In genomic region chr3L:1380959-1381358, dm6 we compare ENCODE assay signal across 4 fruit fly cellular contexts.
TF ChIP-seq lines count a peak whose summit lies in the region.

No protein-coding gene starts in this region.

- TF ChIP-seq CTCF in whole organism, embryonic (GFP tag; optimal IDR thresholded peaks at IDR 0.05; lab: Kevin White, UChicago), result no peak

TF ChIP-seq in whole organism, adult, 20 proteins besides CTCF, POLR2A, EP300 and RAD21:
- no peak for TF ChIP-seq CG1620 (GFP tag; optimal IDR thresholded peaks at IDR 0.05; lab: Kevin White, UChicago)
- TF ChIP-seq tj (GFP tag; optimal IDR thresholded peaks at IDR 0.05; lab: Kevin White, UChicago), result peak; percentile 22
- no peak for TF ChIP-seq Hr96 (GFP tag; optimal IDR thresholded peaks at IDR 0.05; lab: Kevin White, UChicago)
- TF ChIP-seq CG14711 (tag; optimal IDR thresholded peaks at IDR 0.05; lab: Kevin White, UChicago), result no peak
- no peak for TF ChIP-seq CG33017 (tag; optimal IDR thresholded peaks at IDR 0.05; lab: Kevin White, UChicago)
- no peak for TF ChIP-seq cnc (optimal IDR thresholded peaks at IDR 0.05; lab: Kevin White, UChicago)
- no peak for TF ChIP-seq Clk (GFP tag; optimal IDR thresholded peaks at IDR 0.05; lab: Kevin White, UChicago)

TF ChIP-seq in whole organism, embryonic, 481 proteins besides CTCF, POLR2A, EP300 and RAD21:
- TF ChIP-seq CG2875 (GFP tag; optimal IDR thresholded peaks at IDR 0.05; lab: Kevin White, UChicago) (no peak), CG10321 (GFP tag; IDR thresholded peaks at IDR 0.05; lab: Robert Waterston, UW) (peak; percentile 90), CG18764 (GFP tag; optimal IDR thresholded peaks at IDR 0.05; lab: Kevin White, UChicago) (no peak), her (GFP tag; optimal IDR thresholded peaks at IDR 0.05; lab: Kevin White, UChicago) (no peak), CG1832 (GFP tag; optimal IDR thresholded peaks at IDR 0.05; lab: Kevin White, UChicago) (peak; percentile 49), hth (optimal IDR thresholded peaks at IDR 0.05; lab: Kevin White, UChicago) (no peak), crol (GFP tag; IDR thresholded peaks at IDR 0.05; lab: Robert Waterston, UW) (peak; percentile 71; the same call in 1 of the 2 replicates), nom (GFP tag; optimal IDR thresholded peaks at IDR 0.05; lab: Kevin White, UChicago) (peak; percentile 72), Med (GFP tag; lab: Kevin White, UChicago) (peak; percentile 24), pros (GFP tag; optimal IDR thresholded peaks at IDR 0.05; lab: Kevin White, UChicago) (peak; percentile 10), bsh (GFP tag; optimal IDR thresholded peaks at IDR 0.05; lab: Kevin White, UChicago) (peak in 1 of 2 experiments; percentile 30), CG12391 (tag; optimal IDR thresholded peaks at IDR 0.05; lab: Kevin White, UChicago) (no peak), chn (GFP tag; optimal IDR thresholded peaks at IDR 0.05; lab: Kevin White, UChicago) (no peak), Ada2b (GFP tag; IDR thresholded peaks at IDR 0.05; lab: Robert Waterston, UW) (no peak), cato (GFP tag; optimal IDR thresholded peaks at IDR 0.05; lab: Kevin White, UChicago; ENCODE audit: borderline replicate concordance) (no peak)

TF ChIP-seq in whole organism, prepupa, 60 proteins besides CTCF, POLR2A, EP300 and RAD21 (continues in another document):
- TF ChIP-seq fd85E (GFP tag; optimal IDR thresholded peaks at IDR 0.05; lab: Kevin White, UChicago), result no peak
- TF ChIP-seq spab (GFP tag; optimal IDR thresholded peaks at IDR 0.05; lab: Kevin White, UChicago), result peak; percentile 20
- peak; percentile 64 to 81 for TF ChIP-seq ss (GFP tag; optimal IDR thresholded peaks at IDR 0.05; lab: Kevin White, UChicago)
- no peak for TF ChIP-seq OdsH (GFP tag; optimal IDR thresholded peaks at IDR 0.05; lab: Kevin White, UChicago)
- TF ChIP-seq cyc (GFP tag; optimal IDR thresholded peaks at IDR 0.05; lab: Kevin White, UChicago), result no peak
- no peak for TF ChIP-seq Smox (GFP tag; optimal IDR thresholded peaks at IDR 0.05; lab: Kevin White, UChicago)
- no peak for TF ChIP-seq CG4318 (GFP tag; optimal IDR thresholded peaks at IDR 0.05; lab: Kevin White, UChicago)
- peak; percentile 18 for TF ChIP-seq CG10669 (GFP tag; optimal IDR thresholded peaks at IDR 0.05; lab: Kevin White, UChicago)
- TF ChIP-seq Blimp-1 (GFP tag; optimal IDR thresholded peaks at IDR 0.05; lab: Kevin White, UChicago), result no peak
- TF ChIP-seq pdm3 (GFP tag; optimal IDR thresholded peaks at IDR 0.05; lab: Kevin White, UChicago), result no peak
- TF ChIP-seq achi (GFP tag; optimal IDR thresholded peaks at IDR 0.05; lab: Kevin White, UChicago), result no peak
- TF ChIP-seq Sox14 (GFP tag; optimal IDR thresholded peaks at IDR 0.05; lab: Kevin White, UChicago), result peak; percentile 68
- TF ChIP-seq CG31627 (GFP tag; optimal IDR thresholded peaks at IDR 0.05; lab: Kevin White, UChicago), result no peak
- no peak for TF ChIP-seq Eip93F (GFP tag; optimal IDR thresholded peaks at IDR 0.05; lab: Kevin White, UChicago)
- TF ChIP-seq eg (GFP tag; IDR thresholded peaks at IDR 0.05; lab: Robert Waterston, UW), result no peak
- TF ChIP-seq Eip75B (GFP tag; optimal IDR thresholded peaks at IDR 0.05; lab: Kevin White, UChicago), result no peak
- no peak for TF ChIP-seq CG8119 (GFP tag; IDR thresholded peaks at IDR 0.05; lab: Robert Waterston, UW)
- no peak for TF ChIP-seq acj6 (GFP tag; optimal IDR thresholded peaks at IDR 0.05; lab: Kevin White, UChicago)
- TF ChIP-seq CG11902 (GFP tag; optimal IDR thresholded peaks at IDR 0.05; lab: Kevin White, UChicago), result no peak
- no peak for TF ChIP-seq Hr39 (GFP tag; optimal IDR thresholded peaks at IDR 0.05; lab: Kevin White, UChicago)
- no peak for TF ChIP-seq CG3919 (GFP tag; optimal IDR thresholded peaks at IDR 0.05; lab: Kevin White, UChicago)
- TF ChIP-seq Sox15 (GFP tag; optimal IDR thresholded peaks at IDR 0.05; lab: Kevin White, UChicago), result no peak
- peak; percentile 27 for TF ChIP-seq CG1621 (tag; optimal IDR thresholded peaks at IDR 0.05; lab: Kevin White, UChicago)
- TF ChIP-seq CG9139 (GFP tag; optimal IDR thresholded peaks at IDR 0.05; lab: Kevin White, UChicago), result peak; percentile 23
- TF ChIP-seq CG6276 (GFP tag; optimal IDR thresholded peaks at IDR 0.05; lab: Kevin White, UChicago), result peak; percentile 41
- peak; percentile 48 for TF ChIP-seq CG6808 (GFP tag; optimal IDR thresholded peaks at IDR 0.05; lab: Kevin White, UChicago)
- 0 out of 2 replicates have a peak, but pooled peaks have one; percentile 6 for TF ChIP-seq CG15336 (GFP tag; IDR thresholded peaks at IDR 0.05; lab: Robert Waterston, UW)
- no peak for TF ChIP-seq fkh (GFP tag; optimal IDR thresholded peaks at IDR 0.05; lab: Kevin White, UChicago)
- no peak for TF ChIP-seq CG10631 (GFP tag; optimal IDR thresholded peaks at IDR 0.05; lab: Kevin White, UChicago)
- TF ChIP-seq CG16779 (tag; optimal IDR thresholded peaks at IDR 0.05; lab: Kevin White, UChicago), result peak; percentile 6
- no peak for TF ChIP-seq Sox102F (GFP tag; optimal IDR thresholded peaks at IDR 0.05; lab: Kevin White, UChicago)
- TF ChIP-seq Ets21C (GFP tag; optimal IDR thresholded peaks at IDR 0.05; lab: Kevin White, UChicago), result no peak
- TF ChIP-seq CG6163 (GFP tag; IDR thresholded peaks at IDR 0.05; lab: Robert Waterston, UW), result peak; percentile 20; the same call in 1 of the 3 replicates
- no peak for TF ChIP-seq CG34406 (GFP tag; optimal IDR thresholded peaks at IDR 0.05; lab: Kevin White, UChicago)
- no peak for TF ChIP-seq Met (GFP tag; optimal IDR thresholded peaks at IDR 0.05; lab: Kevin White, UChicago)
- TF ChIP-seq CG11294 (GFP tag; IDR thresholded peaks at IDR 0.05; lab: Robert Waterston, UW), result no peak
- TF ChIP-seq CG3032 (tag; optimal IDR thresholded peaks at IDR 0.05; lab: Kevin White, UChicago), result no peak
- TF ChIP-seq svp (GFP tag; lab: Kevin White, UChicago), result peak; percentile 56

TF ChIP-seq in whole organism, pupa, 21 proteins besides CTCF, POLR2A, EP300 and RAD21:
- TF ChIP-seq CG14655 (GFP tag; optimal IDR thresholded peaks at IDR 0.05; lab: Kevin White, UChicago), result peak; percentile 29
- TF ChIP-seq EcR (GFP tag; optimal IDR thresholded peaks at IDR 0.05; lab: Kevin White, UChicago), result peak; percentile 54
- no peak for TF ChIP-seq D1 (tag; optimal IDR thresholded peaks at IDR 0.05; lab: Kevin White, UChicago)
- TF ChIP-seq CG9948 (tag; optimal IDR thresholded peaks at IDR 0.05; lab: Kevin White, UChicago), result no peak
- no peak for TF ChIP-seq Pif1A (GFP tag; optimal IDR thresholded peaks at IDR 0.05; lab: Kevin White, UChicago)
- peak; percentile 24 for TF ChIP-seq CG34367 (tag; optimal IDR thresholded peaks at IDR 0.05; lab: Kevin White, UChicago)
- TF ChIP-seq Snoo (tag; optimal IDR thresholded peaks at IDR 0.05; lab: Kevin White, UChicago), result no peak
- no peak for TF ChIP-seq CG10348 (GFP tag; IDR thresholded peaks at IDR 0.05; lab: Robert Waterston, UW)
- no peak for TF ChIP-seq rn (GFP tag; IDR thresholded peaks at IDR 0.05; lab: Robert Waterston, UW)
- peak; percentile 26; the same call in 1 of the 3 replicates for TF ChIP-seq CG4496 (GFP tag; IDR thresholded peaks at IDR 0.05; lab: Robert Waterston, UW)
- TF ChIP-seq CG17806 (tag; optimal IDR thresholded peaks at IDR 0.05; lab: Kevin White, UChicago), result no peak
- no peak for TF ChIP-seq CG32121 (GFP tag; IDR thresholded peaks at IDR 0.05; lab: Robert Waterston, UW)
- no peak for TF ChIP-seq CG8301 (tag; optimal IDR thresholded peaks at IDR 0.05; lab: Kevin White, UChicago)
- TF ChIP-seq CG13204 (GFP tag; optimal IDR thresholded peaks at IDR 0.05; lab: Kevin White, UChicago), result peak; percentile 70
- no peak for TF ChIP-seq Pif1B (GFP tag; optimal IDR thresholded peaks at IDR 0.05; lab: Kevin White, UChicago)
- TF ChIP-seq CG15710 (tag; optimal IDR thresholded peaks at IDR 0.05; lab: Kevin White, UChicago), result peak; percentile 14
- TF ChIP-seq CG8159 (tag; optimal IDR thresholded peaks at IDR 0.05; lab: Kevin White, UChicago), result no peak
- TF ChIP-seq gl (tag; optimal IDR thresholded peaks at IDR 0.05; lab: Kevin White, UChicago), result peak; percentile 42
- TF ChIP-seq Ets98B (GFP tag; IDR thresholded peaks at IDR 0.05; lab: Robert Waterston, UW), result peak; percentile 26; the same call in 1 of the 2 replicates
- TF ChIP-seq CG12605 (GFP tag; IDR thresholded peaks at IDR 0.05; lab: Robert Waterston, UW), result 0 out of 2 replicates have a peak, but pooled peaks have one; percentile 35
- TF ChIP-seq fd96Ca (GFP tag; IDR thresholded peaks at IDR 0.05; lab: Robert Waterston, UW), result 0 out of 3 replicates have a peak, but pooled peaks have one; percentile 37
